ENCODE assay signal across 1 fruit fly cellular context in the genomic region with DNA sequence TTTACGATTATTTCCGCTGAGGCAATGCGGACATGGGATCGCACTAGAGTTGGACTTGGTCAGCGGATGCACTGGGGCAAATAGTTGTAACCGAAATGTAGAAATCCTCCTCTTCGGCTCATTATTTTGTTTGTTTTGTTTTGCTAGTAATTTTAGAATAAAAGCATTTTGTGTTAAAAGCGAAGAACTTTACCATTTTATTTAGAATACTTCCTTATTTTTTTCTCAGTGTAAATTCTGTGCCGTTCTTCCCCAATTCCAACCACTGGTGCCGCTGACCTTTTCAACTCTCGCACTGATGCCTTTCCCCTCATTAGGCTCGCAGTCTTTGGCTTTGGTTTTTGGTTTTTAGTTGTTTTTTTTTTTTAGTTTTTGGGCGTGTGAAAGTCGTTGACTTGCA.
A peak's percentile ranks its signal among the peaks of the same experiment; 100 is the strongest.
TF ChIP-seq lines count a peak whose summit lies in the region.

No protein-coding gene starts in this region.

TF ChIP-seq in whole organism, embryonic, 481 proteins besides CTCF, POLR2A, EP300 and RAD21 (continued from another document and continues in another):
- TF ChIP-seq yki (optimal IDR thresholded peaks at IDR 0.05; lab: Kevin White, UChicago) = no peak
- TF ChIP-seq CG3726 (GFP tag; IDR thresholded peaks at IDR 0.05; lab: Robert Waterston, UW) = peak; percentile 55; the same call in 1 of the 3 replicates
- TF ChIP-seq her (GFP tag; optimal IDR thresholded peaks at IDR 0.05; lab: Kevin White, UChicago) = no peak
- no peak for TF ChIP-seq CG17912 (GFP tag; optimal IDR thresholded peaks at IDR 0.05; lab: Kevin White, UChicago)
- TF ChIP-seq CG33557 (GFP tag; optimal IDR thresholded peaks at IDR 0.05; lab: Kevin White, UChicago) = peak; percentile 71
- no peak for TF ChIP-seq nau (GFP tag; optimal IDR thresholded peaks at IDR 0.05; lab: Kevin White, UChicago)
- 0 out of 2 replicates have a peak, but pooled peaks have one; percentile 13 for TF ChIP-seq CG10366 (GFP tag; IDR thresholded peaks at IDR 0.05; lab: Robert Waterston, UW)
- no peak for TF ChIP-seq CG2199 (GFP tag; IDR thresholded peaks at IDR 0.05; lab: Robert Waterston, UW)
- TF ChIP-seq Opbp (GFP tag; IDR thresholded peaks at IDR 0.05; lab: Robert Waterston, UW; ENCODE audit: partially characterized antibody) = no peak
- TF ChIP-seq tgo (GFP tag; IDR thresholded peaks at IDR 0.05; lab: Robert Waterston, UW) = peak; percentile 47; the same call in 2 of the 3 replicates
- TF ChIP-seq CG8478 (optimal IDR thresholded peaks at IDR 0.05; lab: Kevin White, UChicago) = no peak
- no peak for TF ChIP-seq CG6813 (GFP tag; optimal IDR thresholded peaks at IDR 0.05; lab: Kevin White, UChicago)
- TF ChIP-seq CG12744 (GFP tag; optimal IDR thresholded peaks at IDR 0.05; lab: Kevin White, UChicago) = no peak
- TF ChIP-seq CG11093 (GFP tag; IDR thresholded peaks at IDR 0.05; lab: Robert Waterston, UW) = 0 out of 3 replicates have a peak, but pooled peaks have one; percentile 36
- TF ChIP-seq CG4820 (GFP tag; optimal IDR thresholded peaks at IDR 0.05; lab: Kevin White, UChicago) = peak; percentile 66
- no peak for TF ChIP-seq bbx (GFP tag; IDR thresholded peaks at IDR 0.05; lab: Robert Waterston, UW; ENCODE audit: partially characterized antibody)
- TF ChIP-seq NK7.1 (GFP tag; optimal IDR thresholded peaks at IDR 0.05; lab: Kevin White, UChicago) = no peak
- TF ChIP-seq Mrtf (GFP tag; IDR thresholded peaks at IDR 0.05; lab: Robert Waterston, UW) = no peak
- peak; percentile 43 for TF ChIP-seq CoRest (tag; optimal IDR thresholded peaks at IDR 0.05; lab: Kevin White, UChicago)
- TF ChIP-seq PHDP (tag; optimal IDR thresholded peaks at IDR 0.05; lab: Kevin White, UChicago) = no peak
- no peak for TF ChIP-seq inv (GFP tag; IDR thresholded peaks at IDR 0.05; lab: Robert Waterston, UW; ENCODE audit: partially characterized antibody)
- TF ChIP-seq scrt (GFP tag; optimal IDR thresholded peaks at IDR 0.05; lab: Kevin White, UChicago) = no peak
- peak; percentile 79 for TF ChIP-seq ara (GFP tag; IDR thresholded peaks at IDR 0.05; lab: Robert Waterston, UW)
- no peak for TF ChIP-seq Trl (optimal IDR thresholded peaks at IDR 0.05; lab: Kevin White, UChicago)
- peak; percentile 41 for TF ChIP-seq Trl (GFP tag; optimal IDR thresholded peaks at IDR 0.05; lab: Kevin White, UChicago)
- peak; percentile 78 for TF ChIP-seq CG10959 (GFP tag; IDR thresholded peaks at IDR 0.05; lab: Robert Waterston, UW)
- peak; percentile 29 for TF ChIP-seq CG2120 (GFP tag; optimal IDR thresholded peaks at IDR 0.05; lab: Kevin White, UChicago)
- peak; percentile 28; the same call in 1 of the 2 replicates for TF ChIP-seq CG32532 (GFP tag; IDR thresholded peaks at IDR 0.05; lab: Robert Waterston, UW)
- no peak for TF ChIP-seq ATbp (GFP tag; optimal IDR thresholded peaks at IDR 0.05; lab: Kevin White, UChicago)
- TF ChIP-seq tll (GFP tag; optimal IDR thresholded peaks at IDR 0.05; lab: Kevin White, UChicago) = no peak
- no peak for TF ChIP-seq D19B (GFP tag; optimal IDR thresholded peaks at IDR 0.05; lab: Kevin White, UChicago)
- peak; percentile 45 for TF ChIP-seq CG8924 (tag; optimal IDR thresholded peaks at IDR 0.05; lab: Kevin White, UChicago)
- peak; percentile 36 for TF ChIP-seq Fer3 (tag; optimal IDR thresholded peaks at IDR 0.05; lab: Kevin White, UChicago)
- peak; percentile 69 for TF ChIP-seq Chrac-16 (GFP tag; optimal IDR thresholded peaks at IDR 0.05; lab: Kevin White, UChicago)
- TF ChIP-seq CG3995 (GFP tag; optimal IDR thresholded peaks at IDR 0.05; lab: Kevin White, UChicago) = no peak
- TF ChIP-seq CG4404 (GFP tag; IDR thresholded peaks at IDR 0.05; lab: Robert Waterston, UW) = peak; percentile 59; the same call in 1 of the 2 replicates
- TF ChIP-seq CG14710 (tag; optimal IDR thresholded peaks at IDR 0.05; lab: Kevin White, UChicago) = peak; percentile 74
- TF ChIP-seq ash1 (GFP tag; optimal IDR thresholded peaks at IDR 0.05; lab: Kevin White, UChicago) = no peak
- peak; percentile 59 for TF ChIP-seq CG11504 (tag; optimal IDR thresholded peaks at IDR 0.05; lab: Kevin White, UChicago)
- peak; percentile 60; the same call in 1 of the 3 replicates for TF ChIP-seq dysf (GFP tag; IDR thresholded peaks at IDR 0.05; lab: Robert Waterston, UW)
- TF ChIP-seq CG2116 (GFP tag; optimal IDR thresholded peaks at IDR 0.05; lab: Kevin White, UChicago) = peak; percentile 16
- peak; percentile 44 for TF ChIP-seq CG15601 (tag; optimal IDR thresholded peaks at IDR 0.05; lab: Kevin White, UChicago)
- TF ChIP-seq org-1 (GFP tag; optimal IDR thresholded peaks at IDR 0.05; lab: Kevin White, UChicago) = no peak
- TF ChIP-seq gcm (GFP tag; optimal IDR thresholded peaks at IDR 0.05; lab: Kevin White, UChicago) = no peak
- peak; percentile 39 to 69 for TF ChIP-seq chif (GFP tag; optimal IDR thresholded peaks at IDR 0.05; lab: Kevin White, UChicago)
- TF ChIP-seq Adf1 (GFP tag; IDR thresholded peaks at IDR 0.05; lab: Robert Waterston, UW) = no peak
- no peak for TF ChIP-seq Hey (tag; optimal IDR thresholded peaks at IDR 0.05; lab: Kevin White, UChicago)
- TF ChIP-seq CG14860 (GFP tag; IDR thresholded peaks at IDR 0.05; lab: Robert Waterston, UW; ENCODE audit: partially characterized antibody) = no peak
- TF ChIP-seq Meics (GFP tag; optimal IDR thresholded peaks at IDR 0.05; lab: Kevin White, UChicago) = peak; percentile 3
- no peak for TF ChIP-seq emc (GFP tag; optimal IDR thresholded peaks at IDR 0.05; lab: Kevin White, UChicago)
- no peak for TF ChIP-seq pan (optimal IDR thresholded peaks at IDR 0.05; lab: Kevin White, UChicago)
- no peak for TF ChIP-seq pan (GFP tag; optimal IDR thresholded peaks at IDR 0.05 in 1 of 2, IDR thresholded peaks at IDR 0.05 in 1 of 2)
- TF ChIP-seq dati (GFP tag; IDR thresholded peaks at IDR 0.05; lab: Robert Waterston, UW) = no peak
- no peak for TF ChIP-seq Kr (GFP tag; optimal IDR thresholded peaks at IDR 0.05; lab: Kevin White, UChicago)
- no peak for TF ChIP-seq gce (GFP tag; IDR thresholded peaks at IDR 0.05; lab: Robert Waterston, UW)
- TF ChIP-seq Ravus (GFP tag; IDR thresholded peaks at IDR 0.05; lab: Robert Waterston, UW) = no peak
- TF ChIP-seq CG9876 (GFP tag; optimal IDR thresholded peaks at IDR 0.05; lab: Kevin White, UChicago) = no peak
- TF ChIP-seq tna (GFP tag; IDR thresholded peaks at IDR 0.05; lab: Robert Waterston, UW; ENCODE audit: partially characterized antibody) = no peak
- TF ChIP-seq HLH3B (GFP tag; IDR thresholded peaks at IDR 0.05; lab: Robert Waterston, UW) = no peak
- no peak for TF ChIP-seq Taf1 (GFP tag; IDR thresholded peaks at IDR 0.05; lab: Robert Waterston, UW)
- no peak for TF ChIP-seq BtbVII (GFP tag; optimal IDR thresholded peaks at IDR 0.05; lab: Kevin White, UChicago)
- TF ChIP-seq Awh (GFP tag; IDR thresholded peaks at IDR 0.05; lab: Robert Waterston, UW) = no peak; the same call in 1 of the 2 replicates
- TF ChIP-seq NfI (GFP tag; optimal IDR thresholded peaks at IDR 0.05; lab: Kevin White, UChicago) = peak; percentile 13
- TF ChIP-seq Abd-B (GFP tag; optimal IDR thresholded peaks at IDR 0.05; lab: Kevin White, UChicago) = peak; percentile 3
- TF ChIP-seq phol (tag; optimal IDR thresholded peaks at IDR 0.05; lab: Kevin White, UChicago) = peak; percentile 73
- TF ChIP-seq H15 (GFP tag; IDR thresholded peaks at IDR 0.05; lab: Robert Waterston, UW) = 0 out of 3 replicates have a peak, but pooled peaks have one; percentile 34
- TF ChIP-seq vnd (GFP tag; IDR thresholded peaks at IDR 0.05; lab: Robert Waterston, UW; ENCODE audit: partially characterized antibody) = no peak
- no peak for TF ChIP-seq CG7987 (GFP tag; optimal IDR thresholded peaks at IDR 0.05; lab: Kevin White, UChicago)
- peak; percentile 53 for TF ChIP-seq CG16863 (GFP tag; optimal IDR thresholded peaks at IDR 0.05; lab: Kevin White, UChicago)
- no peak for TF ChIP-seq ham (GFP tag; IDR thresholded peaks at IDR 0.05; lab: Robert Waterston, UW)
- no peak for TF ChIP-seq luna (GFP tag; optimal IDR thresholded peaks at IDR 0.05; lab: Kevin White, UChicago)
- TF ChIP-seq Ssrp (tag; optimal IDR thresholded peaks at IDR 0.05; lab: Kevin White, UChicago) = peak; percentile 57
- TF ChIP-seq dimm (GFP tag; IDR thresholded peaks at IDR 0.05; lab: Robert Waterston, UW) = no peak
- no peak for TF ChIP-seq ewg (GFP tag; optimal IDR thresholded peaks at IDR 0.05; lab: Kevin White, UChicago)
- TF ChIP-seq slp2 (GFP tag; optimal IDR thresholded peaks at IDR 0.05; lab: Kevin White, UChicago) = peak; percentile 4
- TF ChIP-seq tin (GFP tag; optimal IDR thresholded peaks at IDR 0.05; lab: Kevin White, UChicago) = peak; percentile 60
- peak; percentile 58 for TF ChIP-seq CG17361 (GFP tag; IDR thresholded peaks at IDR 0.05; lab: Robert Waterston, UW)
- TF ChIP-seq CG3838 (GFP tag; optimal IDR thresholded peaks at IDR 0.05; lab: Kevin White, UChicago) = no peak
- TF ChIP-seq gt (GFP tag; IDR thresholded peaks at IDR 0.05; lab: Robert Waterston, UW) = no peak
- peak; percentile 30 for TF ChIP-seq nerfin-1 (tag; optimal IDR thresholded peaks at IDR 0.05; lab: Kevin White, UChicago)
- TF ChIP-seq ase (GFP tag; IDR thresholded peaks at IDR 0.05; lab: Robert Waterston, UW) = no peak
- peak; percentile 32 for TF ChIP-seq en (GFP tag; optimal IDR thresholded peaks at IDR 0.05; lab: Kevin White, UChicago)
- peak in 1 of 2 experiments; percentile 89 for TF ChIP-seq Hr78 (GFP tag; optimal IDR thresholded peaks at IDR 0.05; lab: Kevin White, UChicago)
- TF ChIP-seq CG6689 (GFP tag; IDR thresholded peaks at IDR 0.05; lab: Robert Waterston, UW) = peak; percentile 62
- no peak for TF ChIP-seq br (optimal IDR thresholded peaks at IDR 0.05; lab: Kevin White, UChicago)
- TF ChIP-seq lbe (GFP tag; optimal IDR thresholded peaks at IDR 0.05; lab: Kevin White, UChicago) = no peak
- no peak for TF ChIP-seq MESR4 (GFP tag; optimal IDR thresholded peaks at IDR 0.05; lab: Kevin White, UChicago)
- TF ChIP-seq Gsc (GFP tag; IDR thresholded peaks at IDR 0.05; lab: Robert Waterston, UW) = 0 out of 2 replicates have a peak, but pooled peaks have one; percentile 25
- no peak; the same call in 2 of the 3 replicates for TF ChIP-seq z (GFP tag; IDR thresholded peaks at IDR 0.05; lab: Robert Waterston, UW)
- TF ChIP-seq pb (GFP tag; optimal IDR thresholded peaks at IDR 0.05; lab: Kevin White, UChicago) = no peak
- peak; percentile 73 for TF ChIP-seq CG4424 (GFP tag; optimal IDR thresholded peaks at IDR 0.05; lab: Kevin White, UChicago)
- no peak for TF ChIP-seq Oaz (GFP tag; IDR thresholded peaks at IDR 0.05; lab: Robert Waterston, UW)
- no peak for TF ChIP-seq CG31388 (GFP tag; optimal IDR thresholded peaks at IDR 0.05; lab: Kevin White, UChicago)
- no peak for TF ChIP-seq CG12942 (GFP tag; optimal IDR thresholded peaks at IDR 0.05; lab: Kevin White, UChicago)
- TF ChIP-seq Bgb (GFP tag; IDR thresholded peaks at IDR 0.05; lab: Robert Waterston, UW; ENCODE audit: partially characterized antibody) = no peak
- peak; percentile 52 for TF ChIP-seq Hr3 (GFP tag; optimal IDR thresholded peaks at IDR 0.05; lab: Kevin White, UChicago)
- TF ChIP-seq lilli (GFP tag; optimal IDR thresholded peaks at IDR 0.05; lab: Kevin White, UChicago) = peak; percentile 54
- peak; percentile 3 for TF ChIP-seq Ets97D (GFP tag; optimal IDR thresholded peaks at IDR 0.05; lab: Kevin White, UChicago)
- no peak for TF ChIP-seq CG4730 (GFP tag; IDR thresholded peaks at IDR 0.05; lab: Robert Waterston, UW)
- peak; percentile 2 for TF ChIP-seq Sox102F (GFP tag; optimal IDR thresholded peaks at IDR 0.05; lab: Kevin White, UChicago)
- no peak for TF ChIP-seq aop (GFP tag; IDR thresholded peaks at IDR 0.05; lab: Robert Waterston, UW)
- TF ChIP-seq CG10565 (GFP tag; optimal IDR thresholded peaks at IDR 0.05; lab: Kevin White, UChicago) = no peak
- TF ChIP-seq fd64A (GFP tag; optimal IDR thresholded peaks at IDR 0.05; lab: Kevin White, UChicago) = no peak
- peak; percentile 82 for TF ChIP-seq CG10979 (tag; optimal IDR thresholded peaks at IDR 0.05; lab: Kevin White, UChicago)
- peak; percentile 46; the same call in 1 of the 2 replicates for TF ChIP-seq CG8765 (GFP tag; IDR thresholded peaks at IDR 0.05; lab: Robert Waterston, UW)
- TF ChIP-seq CG30020 (tag; optimal IDR thresholded peaks at IDR 0.05; lab: Kevin White, UChicago) = no peak
- no peak for TF ChIP-seq Dip3 (GFP tag; optimal IDR thresholded peaks at IDR 0.05; lab: Kevin White, UChicago)
- no peak for TF ChIP-seq CG12299 (tag; optimal IDR thresholded peaks at IDR 0.05; lab: Kevin White, UChicago)
- no peak for TF ChIP-seq slou (GFP tag; optimal IDR thresholded peaks at IDR 0.05; lab: Kevin White, UChicago)
- TF ChIP-seq bab2 (GFP tag; optimal IDR thresholded peaks at IDR 0.05; lab: Kevin White, UChicago) = peak; percentile 15
- peak; percentile 34 for TF ChIP-seq jing (GFP tag; optimal IDR thresholded peaks at IDR 0.05; lab: Kevin White, UChicago)
- peak; percentile 77 for TF ChIP-seq Ets65A (GFP tag; lab: Kevin White, UChicago)
- TF ChIP-seq dm (GFP tag; optimal IDR thresholded peaks at IDR 0.05; lab: Kevin White, UChicago) = peak; percentile 28
- peak; percentile 49 for TF ChIP-seq CG16815 (GFP tag; optimal IDR thresholded peaks at IDR 0.05; lab: Kevin White, UChicago)
- no peak for TF ChIP-seq HmgZ (tag; optimal IDR thresholded peaks at IDR 0.05; lab: Kevin White, UChicago)
- TF ChIP-seq CG31224 (GFP tag; IDR thresholded peaks at IDR 0.05; lab: Robert Waterston, UW) = no peak
- no peak for TF ChIP-seq zen2 (GFP tag; IDR thresholded peaks at IDR 0.05; lab: Robert Waterston, UW; ENCODE audit: partially characterized antibody)
- no peak for TF ChIP-seq CG9215 (GFP tag; IDR thresholded peaks at IDR 0.05; lab: Robert Waterston, UW)
- no peak for TF ChIP-seq CG1024 (GFP tag; IDR thresholded peaks at IDR 0.05; lab: Robert Waterston, UW)
- TF ChIP-seq pfk (GFP tag; optimal IDR thresholded peaks at IDR 0.05; lab: Kevin White, UChicago) = no peak
- TF ChIP-seq Atf-2 (GFP tag; optimal IDR thresholded peaks at IDR 0.05; lab: Kevin White, UChicago) = peak; percentile 59
- no peak for TF ChIP-seq B-H2 (GFP tag; optimal IDR thresholded peaks at IDR 0.05; lab: Kevin White, UChicago)
- TF ChIP-seq corto (GFP tag; optimal IDR thresholded peaks at IDR 0.05; lab: Kevin White, UChicago) = no peak
- TF ChIP-seq wdn (GFP tag; IDR thresholded peaks at IDR 0.05; lab: Robert Waterston, UW) = no peak
- no peak for TF ChIP-seq Dp (GFP tag; optimal IDR thresholded peaks at IDR 0.05; lab: Kevin White, UChicago)
- TF ChIP-seq CG2129 (GFP tag; IDR thresholded peaks at IDR 0.05; lab: Robert Waterston, UW; ENCODE audit: partially characterized antibody) = no peak
- TF ChIP-seq jumu (GFP tag; optimal IDR thresholded peaks at IDR 0.05; lab: Kevin White, UChicago) = peak; percentile 41
- TF ChIP-seq gfzf (GFP tag; optimal IDR thresholded peaks at IDR 0.05; lab: Kevin White, UChicago) = no peak
- 0 out of 2 replicates have a peak, but pooled peaks have one; percentile 30 for TF ChIP-seq peb (GFP tag; IDR thresholded peaks at IDR 0.05; lab: Robert Waterston, UW)
